Fruit fly (Drosophila melanogaster): ENCODE data around the gene CG1910.

DNA sequence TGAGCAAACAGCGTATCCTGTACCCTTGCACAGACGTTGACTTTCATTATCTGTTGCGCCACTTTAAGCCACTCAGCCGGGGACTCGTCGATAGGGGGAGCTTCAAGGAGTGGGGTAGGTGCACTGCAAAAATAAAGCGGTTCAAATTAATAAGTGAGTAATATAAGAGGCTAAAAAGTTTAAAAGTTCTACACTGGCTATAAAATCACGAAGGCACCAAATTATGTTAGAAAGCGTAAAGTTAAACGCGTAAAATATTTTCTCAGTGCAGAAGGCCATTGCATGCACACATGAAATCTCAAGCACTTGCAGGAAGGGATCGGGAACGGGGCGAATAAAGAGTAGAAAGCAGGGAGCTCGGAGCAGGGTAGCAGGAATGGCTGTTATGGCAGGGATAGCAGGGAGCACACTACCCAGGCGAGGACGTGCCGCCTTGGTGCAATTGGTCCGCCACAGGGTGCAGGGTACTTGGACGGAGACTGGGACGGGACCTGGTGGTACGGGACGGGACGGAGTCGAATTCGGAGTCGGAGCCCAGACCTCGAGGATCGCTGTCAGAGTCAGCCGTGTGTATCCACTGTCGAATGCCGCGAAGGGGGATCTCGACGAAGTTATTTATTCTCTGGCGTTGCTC, 49.2 kb upstream of the CG1910 start:
- TF ChIP-seq Eip78C (GFP tag) (peak; percentile 97), topi (GFP tag; optimal IDR thresholded peaks at IDR 0.05) (peak; percentile 95), CG6276 (GFP tag; optimal IDR thresholded peaks at IDR 0.05) (peak; percentile 7), Smox (GFP tag; optimal IDR thresholded peaks at IDR 0.05) (peak; percentile 91), CG6854 (GFP tag; optimal IDR thresholded peaks at IDR 0.05) (peak; percentile 77), Ets96B (tag; optimal IDR thresholded peaks at IDR 0.05) (peak; percentile 95)

Data from whole organism, prepupa.